Fruit fly (Drosophila melanogaster) whole organism, pupa: ENCODE data around the gene SPH93.

Source experiments
- CG10348 ChIP-seq: fragments of 200-800 bp; sonication (Bioruptor generic); IDR thresholded peaks from 2 replicates; pipeline ENCODE4 v1.3.6; 2022; ENCODE audit warnings: missing biosample characterization, missing genetic modification characterization
- CG12605 ChIP-seq: fragments of 200-800 bp; sonication (Bioruptor generic); IDR thresholded peaks from 2 replicates; pipeline ENCODE4 v1.3.6; 2022; ENCODE audit warnings: missing biosample characterization, missing genetic modification characterization
- CG17806 ChIP-seq: fragments of 200-800 bp; sonication (Bioruptor generic); optimal IDR thresholded peaks from 2 replicates; lab custom pipeline; 2018; ENCODE audit warnings: missing biosample characterization, mild to moderate bottlenecking, missing genetic modification characterization, moderate library complexity
- CG4496 ChIP-seq: fragments of 200-800 bp; sonication (Bioruptor generic); IDR thresholded peaks from 3 replicates; pipeline ENCODE4 v1.3.6; 2022; ENCODE audit warnings: missing biosample characterization, missing genetic modification characterization
- CG8159 ChIP-seq: fragments of 200-800 bp; sonication (Bioruptor generic); optimal IDR thresholded peaks from 3 replicates; lab custom pipeline; 2018; ENCODE audit warnings: missing biosample characterization, mild to moderate bottlenecking, missing genetic modification characterization, moderate library complexity
- CG8301 ChIP-seq: fragments of 200-800 bp; sonication (Bioruptor generic); optimal IDR thresholded peaks from 2 replicates; lab custom pipeline; 2018; ENCODE audit warnings: missing biosample characterization, mild to moderate bottlenecking, missing genetic modification characterization
- D1 ChIP-seq: fragments of 200-800 bp; sonication (Bioruptor generic); optimal IDR thresholded peaks from 2 replicates; lab custom pipeline; 2018; ENCODE audit warnings: missing biosample characterization, mild to moderate bottlenecking, missing genetic modification characterization, moderate library complexity
- EcR ChIP-seq: fragments of 200-800 bp; sonication (Bioruptor generic); optimal IDR thresholded peaks from 3 replicates; lab custom pipeline; 2019; ENCODE audit warnings: missing biosample characterization, missing genetic modification characterization, mild to moderate bottlenecking, moderate library complexity, missing genetic modification reagents
- Pif1A ChIP-seq: fragments of 200-800 bp; sonication (Bioruptor generic); optimal IDR thresholded peaks from 3 replicates; lab custom pipeline; 2016; ENCODE audit warnings: missing biosample characterization, missing genetic modification characterization
- Pif1B ChIP-seq: fragments of 200-800 bp; sonication (Bioruptor generic); optimal IDR thresholded peaks from 3 replicates; lab custom pipeline; 2016; ENCODE audit warnings: missing biosample characterization, missing genetic modification characterization
- Snoo ChIP-seq: fragments of 200-800 bp; sonication (Bioruptor generic); optimal IDR thresholded peaks from 3 replicates; lab custom pipeline; 2017; ENCODE audit warnings: missing biosample characterization, mild to moderate bottlenecking, missing genetic modification characterization, inconsistent platforms
- fd96Ca ChIP-seq: fragments of 200-800 bp; sonication (Bioruptor generic); IDR thresholded peaks from 3 replicates; pipeline ENCODE4 v1.3.6; 2022; ENCODE audit warnings: missing biosample characterization, missing genetic modification characterization
- gl ChIP-seq: fragments of 200-800 bp; sonication (Bioruptor generic); optimal IDR thresholded peaks from 2 replicates; lab custom pipeline; 2018; ENCODE audit warnings: missing biosample characterization, mild to moderate bottlenecking, missing genetic modification characterization
- rn ChIP-seq: fragments of 200-800 bp; sonication (Bioruptor generic); IDR thresholded peaks from 2 replicates; pipeline ENCODE4 v1.3.6; 2022; ENCODE audit warnings: missing biosample characterization, missing genetic modification characterization

DNA sequence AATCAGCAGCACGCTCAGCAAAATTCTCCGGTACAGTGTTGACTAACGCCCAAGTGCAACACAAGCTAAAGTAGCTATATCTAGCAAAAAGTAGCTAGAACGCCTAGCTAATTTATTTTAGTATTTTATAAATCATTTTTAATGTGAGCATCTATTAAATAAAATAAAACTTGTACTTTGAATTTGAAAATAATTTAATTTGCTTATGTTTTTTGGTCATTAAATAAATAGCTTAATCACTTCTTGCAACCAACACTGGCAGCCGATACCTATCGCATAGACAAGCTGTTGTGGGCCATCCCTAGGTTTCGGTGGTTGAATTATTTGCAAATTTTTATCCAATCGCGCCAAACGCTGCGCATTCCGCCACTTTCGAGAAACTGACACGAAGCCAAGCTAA lies 45.4 kb downstream of the SPH93 start, which contains the start of the genes Polr2J and CG15141:
- TF ChIP-seq EcR (GFP tag; lab: Kevin White, UChicago) = no peak
- peak; percentile 59 for TF ChIP-seq Pif1B
- no peak for TF ChIP-seq Pif1A (GFP tag; lab: Kevin White, UChicago)
- no peak for TF ChIP-seq Snoo (tag; lab: Kevin White, UChicago)
- TF ChIP-seq CG8159 (tag; lab: Kevin White, UChicago) = peak; percentile 69
- 0 out of 2 replicates have a peak, but pooled peaks have one; percentile 32 for TF ChIP-seq CG10348
- TF ChIP-seq CG4496 (GFP tag; lab: Robert Waterston, UW) = peak; percentile 73
- peak; percentile 33 for TF ChIP-seq D1 (tag; lab: Kevin White, UChicago)
- peak; percentile 72 for TF ChIP-seq CG17806 (tag; lab: Kevin White, UChicago)
- TF ChIP-seq CG8301 (tag; lab: Kevin White, UChicago) = no peak
- TF ChIP-seq fd96Ca (GFP tag; lab: Robert Waterston, UW) = peak; percentile 61; the same call in 2 of the 3 replicates
- peak; percentile 66 for TF ChIP-seq rn (GFP tag; lab: Robert Waterston, UW)
- no peak for TF ChIP-seq CG12605 (GFP tag; lab: Robert Waterston, UW)
- TF ChIP-seq gl (tag; lab: Kevin White, UChicago) = no peak
